Fruit fly (Drosophila melanogaster): ENCODE results near the gene CG13992.

CG13992 gene

DNA sequence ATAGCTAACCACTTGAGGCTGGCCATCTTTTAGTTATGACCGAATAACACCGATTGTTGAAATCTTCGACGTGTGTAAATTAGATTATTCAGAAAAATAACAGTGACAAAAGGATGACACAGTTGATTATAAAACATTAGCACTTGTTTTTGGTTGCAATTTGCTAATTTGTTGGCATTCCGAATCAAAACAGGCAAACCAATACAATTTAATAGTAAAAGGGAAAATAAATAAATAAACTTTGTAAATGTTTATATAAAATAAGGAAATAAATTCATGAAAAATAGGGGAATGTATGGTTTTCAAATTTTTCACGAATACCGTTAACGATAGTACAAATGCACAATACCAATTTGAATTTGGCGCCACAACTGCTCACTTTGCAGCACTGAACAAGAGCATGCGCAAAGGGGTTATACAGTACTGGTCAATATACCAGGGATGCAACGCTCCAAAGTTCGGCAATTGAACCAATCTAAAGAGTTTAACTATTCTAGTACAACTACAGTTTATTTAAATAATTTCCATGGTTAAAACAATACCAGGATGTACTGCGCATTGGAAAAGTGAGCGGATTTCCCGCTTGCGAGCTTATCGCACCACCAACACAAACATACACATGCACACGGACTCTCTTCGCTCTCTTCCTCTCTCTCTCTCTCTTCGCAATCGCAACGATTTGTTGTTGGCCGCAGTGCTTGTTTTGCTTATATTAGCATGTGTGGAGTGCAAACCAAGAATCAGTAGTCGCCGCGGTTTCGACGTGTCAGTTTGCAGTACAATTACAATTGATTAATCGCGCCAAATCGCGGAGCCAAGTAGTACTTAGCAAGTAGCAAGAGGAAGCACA lies 24.1 kb downstream of the CG13992 start, which contains the start of the genes Sfp26Ad and Gpdh1 (continued):
- TF ChIP-seq CG15601 (tag; optimal IDR thresholded peaks at IDR 0.05) (peak; percentile 69), Med (GFP tag) (peak; percentile 97), Ptx1 (GFP tag; IDR thresholded peaks at IDR 0.05) (peak; percentile 53), tll (GFP tag; optimal IDR thresholded peaks at IDR 0.05) (peak in 1 of 2 experiments; percentile 12), oc (tag; optimal IDR thresholded peaks at IDR 0.05) (peak; percentile 46), Nf-YB (GFP tag; optimal IDR thresholded peaks at IDR 0.05) (peak; percentile 61), CG10321 (GFP tag; IDR thresholded peaks at IDR 0.05) (no peak), CG34224 (GFP tag; IDR thresholded peaks at IDR 0.05; ENCODE audit: partially characterized antibody) (peak; percentile 22; the same call in 1 of the 3 replicates), cato (GFP tag; optimal IDR thresholded peaks at IDR 0.05; ENCODE audit: borderline replicate concordance) (peak; percentile 10), bbx (GFP tag; IDR thresholded peaks at IDR 0.05; ENCODE audit: partially characterized antibody) (no peak; the same call in 1 of the 2 replicates), tx (GFP tag; optimal IDR thresholded peaks at IDR 0.05) (peak; percentile 83), CG11695 (GFP tag; IDR thresholded peaks at IDR 0.05) (peak; percentile 64; the same call in 2 of the 3 replicates), Six4 (GFP tag; optimal IDR thresholded peaks at IDR 0.05) (peak; percentile 68), Oli (tag; optimal IDR thresholded peaks at IDR 0.05) (peak; percentile 22), CG32767 (GFP tag; IDR thresholded peaks at IDR 0.05) (peak; percentile 61; the same call in 1 of the 2 replicates), CG12769 (tag; optimal IDR thresholded peaks at IDR 0.05) (peak; percentile 78), CG8924 (tag; optimal IDR thresholded peaks at IDR 0.05) (peak; percentile 75), CG14860 (GFP tag; IDR thresholded peaks at IDR 0.05; ENCODE audit: partially characterized antibody) (no peak), lola (GFP tag; optimal IDR thresholded peaks at IDR 0.05) (peak in 1 of 3 experiments; percentile 40), ham (GFP tag; IDR thresholded peaks at IDR 0.05) (peak; percentile 10; the same call in 1 of the 2 replicates), CG8765 (GFP tag; IDR thresholded peaks at IDR 0.05) (no peak), CG2202 (tag; optimal IDR thresholded peaks at IDR 0.05) (peak; percentile 12), Eip74EF (GFP tag; optimal IDR thresholded peaks at IDR 0.05) (peak in 1 of 2 experiments; percentile 38), salm (tag; optimal IDR thresholded peaks at IDR 0.05) (peak; percentile 60), CG12744 (GFP tag; optimal IDR thresholded peaks at IDR 0.05) (peak; percentile 38), E2f2 (GFP tag; IDR thresholded peaks at IDR 0.05) (peak; percentile 100), Hmr (GFP tag; optimal IDR thresholded peaks at IDR 0.05) (peak; percentile 82), dm (GFP tag; optimal IDR thresholded peaks at IDR 0.05) (no peak), dmrt99B (tag; optimal IDR thresholded peaks at IDR 0.05) (peak; percentile 55), CG15479 (GFP tag; optimal IDR thresholded peaks at IDR 0.05) (peak; percentile 90), B-H2 (GFP tag; optimal IDR thresholded peaks at IDR 0.05) (peak; percentile 85)

DNA sequence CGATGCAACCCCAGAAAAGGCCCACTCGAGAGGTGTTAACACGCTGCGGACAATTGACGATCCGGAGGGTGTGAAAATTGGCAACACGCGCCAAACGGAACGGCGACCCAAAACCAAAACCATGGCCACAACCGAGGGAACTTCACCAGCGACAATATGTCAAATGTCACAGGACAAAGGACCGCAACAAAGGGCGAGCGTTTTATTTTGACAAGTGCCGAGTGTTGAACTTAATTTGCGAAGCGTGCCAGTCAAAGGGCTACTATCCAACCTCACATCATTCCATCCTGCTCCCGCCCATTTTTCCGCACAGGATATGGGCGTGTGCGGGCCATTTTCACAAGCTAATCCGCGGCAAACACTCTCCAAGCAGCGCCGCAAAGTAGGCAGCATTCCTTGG lies 40.2 kb downstream of the CG13992 start:
- TF ChIP-seq Optix (GFP tag; IDR thresholded peaks at IDR 0.05) (no peak), dysf (GFP tag; IDR thresholded peaks at IDR 0.05) (0 out of 3 replicates have a peak, but pooled peaks have one; percentile 5), D (optimal IDR thresholded peaks at IDR 0.05) (no peak), D (GFP tag; optimal IDR thresholded peaks at IDR 0.05) (peak; percentile 60), Hey (tag; optimal IDR thresholded peaks at IDR 0.05) (peak; percentile 81), Mrtf (GFP tag; IDR thresholded peaks at IDR 0.05) (peak; percentile 14; the same call in 1 of the 3 replicates)
